Fruit fly (Drosophila melanogaster): ENCODE results near the gene GC2.

The GC2 gene

DNA sequence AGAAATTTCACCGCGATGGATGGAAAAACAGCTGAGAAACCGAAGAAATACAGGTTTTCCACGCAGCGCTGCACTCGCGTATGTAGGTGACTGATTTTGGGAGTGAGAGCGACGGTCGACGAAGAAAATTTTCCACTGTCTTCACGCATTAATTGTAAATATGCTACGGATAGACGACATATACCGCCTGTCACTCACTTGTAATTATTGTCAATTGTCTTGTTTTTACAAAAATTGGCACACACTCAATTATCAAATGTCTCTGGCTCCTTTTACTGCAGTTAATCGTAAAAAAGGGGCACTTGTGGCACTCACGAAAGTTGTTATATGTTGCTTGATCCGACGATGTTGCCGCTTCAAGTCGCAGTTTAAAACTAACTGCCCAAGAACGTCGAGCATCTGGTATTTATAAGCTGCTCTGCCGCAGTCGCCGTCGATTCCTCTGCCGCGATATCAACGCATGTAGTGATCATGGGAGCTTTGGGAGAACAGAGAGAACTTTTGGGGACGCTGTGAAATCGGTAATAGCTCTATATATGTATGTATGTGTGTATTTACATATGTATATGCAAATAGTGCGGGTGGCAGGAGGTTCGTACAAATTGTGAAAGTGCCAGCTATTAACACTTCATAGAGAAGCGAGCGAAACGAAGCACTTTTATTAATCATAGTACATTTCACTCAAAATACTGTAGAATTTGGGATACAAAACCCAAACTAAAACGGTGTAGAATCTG lies 21.6 kb downstream of the GC2 start, which contains the start of gene mfas (continued):
- TF ChIP-seq Hr83 (GFP tag; optimal IDR thresholded peaks at IDR 0.05; ENCODE audit: poor library complexity, severe bottlenecking) = peak; percentile 49
- peak; percentile 22 for TF ChIP-seq rgr (GFP tag; optimal IDR thresholded peaks at IDR 0.05)
- TF ChIP-seq usp (GFP tag; optimal IDR thresholded peaks at IDR 0.05) = no peak
- no peak for TF ChIP-seq Vsx2 (GFP tag; optimal IDR thresholded peaks at IDR 0.05; ENCODE audit: partially characterized antibody)
- no peak for TF ChIP-seq HLH106 (tag; optimal IDR thresholded peaks at IDR 0.05)
- TF ChIP-seq dl (GFP tag; optimal IDR thresholded peaks at IDR 0.05; ENCODE audit: insufficient read depth in 1 of 2, partially characterized antibody in 2 of 2) = no peak
- no peak for TF ChIP-seq brk (GFP tag; optimal IDR thresholded peaks at IDR 0.05)
- TF ChIP-seq sv (GFP tag; optimal IDR thresholded peaks at IDR 0.05) = no peak

DNA sequence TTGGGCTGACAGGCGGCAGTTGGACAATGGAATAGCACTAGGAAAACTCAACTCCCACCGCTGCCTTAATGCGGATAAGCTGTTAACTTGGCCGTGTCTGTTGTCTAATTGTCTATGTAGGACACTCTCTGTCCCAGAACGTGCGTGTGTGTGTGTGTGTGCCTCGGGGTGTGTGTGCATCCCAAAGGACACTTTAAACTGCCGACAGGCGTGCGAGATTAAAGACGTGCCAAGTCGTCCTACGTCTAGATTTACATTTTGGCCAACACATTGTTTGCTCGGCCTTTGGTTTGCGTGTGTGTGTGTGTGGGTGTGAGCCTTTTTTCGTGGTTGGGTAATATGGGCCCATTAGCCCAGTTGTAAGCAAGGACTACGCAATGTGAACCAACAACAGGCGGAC lies 26.6 kb downstream of the GC2 start:
- TF ChIP-seq psq (GFP tag; optimal IDR thresholded peaks at IDR 0.05) (no peak), Dfd (GFP tag; optimal IDR thresholded peaks at IDR 0.05) (peak; percentile 39)

DNA sequence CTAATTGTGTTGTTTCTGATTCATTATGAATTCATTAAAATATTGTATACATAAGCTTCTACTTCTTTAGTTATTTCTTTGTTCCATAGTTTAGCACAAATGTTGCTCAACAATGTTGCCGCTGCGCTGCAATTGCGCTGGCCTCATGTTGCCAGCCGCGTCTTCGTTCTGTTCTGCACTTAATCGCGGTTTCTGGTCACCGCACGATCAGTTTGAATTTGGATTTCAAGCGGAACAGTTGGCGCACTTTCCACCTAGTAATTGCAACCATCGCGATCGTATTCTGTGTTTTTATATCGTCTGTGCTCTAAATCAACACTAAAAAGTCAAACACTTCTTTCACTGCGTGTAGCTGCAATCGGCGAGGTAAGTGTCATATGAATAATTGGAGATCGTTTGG lies 27.6 kb downstream of the GC2 start, which contains the start of gene Ect3:
Gene Ect3, plus strand, starts transcription at position 205 of the 400 bp plus-strand sequence.
- TF ChIP-seq pan (optimal IDR thresholded peaks at IDR 0.05) (no peak), jim (GFP tag; optimal IDR thresholded peaks at IDR 0.05) (no peak), h (GFP tag; optimal IDR thresholded peaks at IDR 0.05) (no peak), Hnf4 (GFP tag; optimal IDR thresholded peaks at IDR 0.05) (no peak), CrebA (GFP tag; optimal IDR thresholded peaks at IDR 0.05; ENCODE audit: borderline replicate concordance) (no peak)

DNA sequence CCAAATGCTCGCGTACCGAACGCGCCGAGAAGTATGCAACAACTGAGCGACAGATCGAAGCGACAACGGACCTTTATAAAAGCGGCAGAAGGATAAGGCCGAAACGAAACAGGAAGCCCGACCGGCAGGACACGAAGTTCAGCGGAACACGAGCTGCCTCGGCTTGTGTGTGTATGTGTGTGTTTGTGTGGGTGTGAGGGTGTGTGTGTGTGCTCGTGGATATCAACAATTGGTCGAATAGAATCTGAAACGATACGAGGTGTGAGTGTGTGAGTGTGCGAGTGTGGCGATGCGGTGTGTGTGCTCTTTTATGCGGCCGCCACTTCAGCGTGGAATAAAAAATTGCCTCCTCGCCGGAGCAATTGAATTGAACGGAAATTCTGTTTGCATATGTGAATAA lies 33.9 kb downstream of the GC2 start, which contains the start of gene Tk:
Gene Tk, minus strand, starts transcription at position 57 of the 400 bp plus-strand sequence.
- no peak for TF ChIP-seq pan (optimal IDR thresholded peaks at IDR 0.05)
- no peak for TF ChIP-seq jim (GFP tag; optimal IDR thresholded peaks at IDR 0.05)
- TF ChIP-seq CrebA (GFP tag; optimal IDR thresholded peaks at IDR 0.05; ENCODE audit: borderline replicate concordance) = no peak
- TF ChIP-seq Dif (GFP tag; optimal IDR thresholded peaks at IDR 0.05; ENCODE audit: partially characterized antibody) = no peak
- TF ChIP-seq Jra (GFP tag; optimal IDR thresholded peaks at IDR 0.05) = no peak
- no peak for TF ChIP-seq ey (GFP tag; optimal IDR thresholded peaks at IDR 0.05)
- TF ChIP-seq br (GFP tag; optimal IDR thresholded peaks at IDR 0.05) = no peak
- no peak for TF ChIP-seq dl (GFP tag; optimal IDR thresholded peaks at IDR 0.05; ENCODE audit: insufficient read depth in 1 of 2, partially characterized antibody in 2 of 2)
- no peak for TF ChIP-seq OdsH (GFP tag; optimal IDR thresholded peaks at IDR 0.05)
- TF ChIP-seq Hr78 (GFP tag; optimal IDR thresholded peaks at IDR 0.05) = no peak
- TF ChIP-seq lola (GFP tag; optimal IDR thresholded peaks at IDR 0.05) = no peak
- TF ChIP-seq tai (GFP tag; optimal IDR thresholded peaks at IDR 0.05) = no peak
- TF ChIP-seq Hnf4 (GFP tag; optimal IDR thresholded peaks at IDR 0.05) = no peak

DNA sequence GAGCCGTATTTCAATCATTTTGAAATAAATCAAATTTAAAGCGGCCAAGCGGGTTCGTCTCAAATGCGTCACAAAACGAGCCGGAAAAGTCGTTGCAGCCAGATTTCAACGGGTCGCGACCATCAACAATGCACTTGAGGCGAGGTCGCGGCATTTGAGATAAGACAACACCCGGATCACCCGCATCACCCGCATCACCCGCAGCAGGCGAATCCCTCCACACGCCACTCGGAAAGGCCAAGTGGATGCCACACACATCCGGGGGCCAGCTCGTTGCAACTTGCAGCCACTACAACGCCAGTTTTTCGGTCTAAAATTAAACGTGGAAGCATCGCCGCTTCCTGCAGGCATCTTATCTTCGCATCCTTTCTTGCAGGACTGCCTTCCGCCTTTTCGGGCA lies 34.9 kb downstream of the GC2 start:
- no peak for TF ChIP-seq psq (GFP tag; optimal IDR thresholded peaks at IDR 0.05)
- no peak for TF ChIP-seq jim (GFP tag; optimal IDR thresholded peaks at IDR 0.05)
- TF ChIP-seq Dif (GFP tag; optimal IDR thresholded peaks at IDR 0.05; ENCODE audit: partially characterized antibody) = no peak
- no peak for TF ChIP-seq N (GFP tag; optimal IDR thresholded peaks at IDR 0.05)
- TF ChIP-seq Hnf4 (GFP tag; optimal IDR thresholded peaks at IDR 0.05) = no peak
- TF ChIP-seq brk (GFP tag; optimal IDR thresholded peaks at IDR 0.05) = no peak
- TF ChIP-seq h (GFP tag; optimal IDR thresholded peaks at IDR 0.05) = no peak
- no peak for TF ChIP-seq tai (GFP tag; optimal IDR thresholded peaks at IDR 0.05)
- TF ChIP-seq sage (GFP tag; optimal IDR thresholded peaks at IDR 0.05) = no peak
- TF ChIP-seq Dfd (GFP tag; optimal IDR thresholded peaks at IDR 0.05) = no peak
- no peak for TF ChIP-seq Rel (GFP tag; optimal IDR thresholded peaks at IDR 0.05)
- TF ChIP-seq Rel (tag; optimal IDR thresholded peaks at IDR 0.05) = no peak
- TF ChIP-seq Mio (GFP tag; optimal IDR thresholded peaks at IDR 0.05) = no peak
- TF ChIP-seq fru (GFP tag; optimal IDR thresholded peaks at IDR 0.05) = no peak
- no peak for TF ChIP-seq dmrt93B (GFP tag; optimal IDR thresholded peaks at IDR 0.05)
- no peak for TF ChIP-seq Sp1 (GFP tag; optimal IDR thresholded peaks at IDR 0.05)
- no peak for TF ChIP-seq CrebA (GFP tag; optimal IDR thresholded peaks at IDR 0.05; ENCODE audit: borderline replicate concordance)
